Worm (Caenorhabditis elegans) whole organism, late embryonic: ENCODE results near the gene F11A10.5.

ENCODE experiments used
- C08G9.2 ChIP-seq: sonication (generic microtip); optimal IDR thresholded peaks from 2 replicates; lab custom pipeline; 2016; ENCODE audit warnings: mild to moderate bottlenecking, missing genetic modification characterization, moderate library complexity, missing compliant biosample characterization
- C38D4.7 ChIP-seq: fragments of 200-800 bp; sonication (Bioruptor generic); optimal IDR thresholded peaks from 2 replicates; lab custom pipeline; 2018; ENCODE audit warnings: mild to moderate bottlenecking, missing genetic modification characterization, moderate library complexity, missing compliant biosample characterization
- T23F11.4 ChIP-seq: fragments of 200-800 bp; sonication (Bioruptor generic); optimal IDR thresholded peaks from 2 replicates; lab custom pipeline; 2018; ENCODE audit warnings: mild to moderate bottlenecking, missing genetic modification characterization, missing compliant biosample characterization
- ahr-1 ChIP-seq: sonication (generic microtip); optimal IDR thresholded peaks from 2 replicates; lab custom pipeline; 2016; ENCODE audit warnings: missing genetic modification characterization, missing compliant biosample characterization
- ama-1 ChIP-seq: fragments of 150-350 bp; optimal IDR thresholded peaks from 2 replicates; lab custom pipeline; 2014
- ceh-14 ChIP-seq: sonication (generic microtip); optimal IDR thresholded peaks from 2 replicates; lab custom pipeline; 2016; ENCODE audit warnings: missing genotype, missing genetic modification characterization, missing compliant biosample characterization
- ceh-18 ChIP-seq: sonication (generic microtip); optimal IDR thresholded peaks from 2 replicates; lab custom pipeline; 2016; ENCODE audit warnings: missing genetic modification characterization, missing compliant biosample characterization
- ceh-19 ChIP-seq: fragments of 200-800 bp; sonication (Bioruptor generic); optimal IDR thresholded peaks from 2 replicates; lab custom pipeline; 2018; ENCODE audit warnings: mild to moderate bottlenecking, missing genetic modification characterization, missing compliant biosample characterization
- ceh-2 ChIP-seq: sonication (generic microtip); optimal IDR thresholded peaks from 2 replicates; lab custom pipeline; 2016; ENCODE audit warnings: missing genotype, missing genetic modification characterization, missing compliant biosample characterization
- ceh-22 ChIP-seq: sonication (generic microtip); optimal IDR thresholded peaks from 2 replicates; lab custom pipeline; 2017; ENCODE audit warnings: missing biosample characterization, missing genetic modification characterization
- ceh-30 ChIP-seq: fragments of 150-350 bp; optimal IDR thresholded peaks from 2 replicates; lab custom pipeline; 2014; ENCODE audit warnings: missing biosample characterization, missing genetic modification characterization
- ceh-31 ChIP-seq: sonication (generic microtip); optimal IDR thresholded peaks from 2 replicates; lab custom pipeline; 2016; ENCODE audit warnings: missing genetic modification characterization, missing compliant biosample characterization
- ceh-34 ChIP-seq: sonication (generic microtip); optimal IDR thresholded peaks from 2 replicates; lab custom pipeline; 2016; ENCODE audit warnings: mild to moderate bottlenecking, missing genetic modification characterization, missing compliant biosample characterization
- ceh-45 ChIP-seq: fragments of 200-800 bp; sonication (Bioruptor generic); IDR thresholded peaks from 2 replicates; pipeline ENCODE4 v1.3.6; 2022; ENCODE audit warnings: missing genetic modification reagents, missing genetic modification characterization, missing compliant biosample characterization
- ceh-9 ChIP-seq: sonication (generic microtip); optimal IDR thresholded peaks from 2 replicates; lab custom pipeline; 2016; ENCODE audit warnings: mild to moderate bottlenecking, missing genetic modification characterization, inconsistent platforms, missing compliant biosample characterization
- dmd-4 ChIP-seq: sonication (generic microtip); optimal IDR thresholded peaks from 2 replicates; lab custom pipeline; 2016; ENCODE audit warnings: borderline replicate concordance, missing genetic modification characterization, missing compliant biosample characterization
- dve-1 ChIP-seq: sonication (generic microtip); optimal IDR thresholded peaks from 2 replicates; lab custom pipeline; 2017; ENCODE audit warnings: antibody characterized with exemption, mild to moderate bottlenecking, missing genetic modification characterization, missing compliant biosample characterization
- elt-2 ChIP-seq: sonication (generic microtip); optimal IDR thresholded peaks from 2 replicates; lab custom pipeline; 2016; ENCODE audit warnings: missing genetic modification reagents, missing genetic modification characterization, missing compliant biosample characterization
- elt-4 ChIP-seq: sonication (generic microtip); optimal IDR thresholded peaks from 2 replicates; lab custom pipeline; 2016; ENCODE audit warnings: missing genetic modification characterization, missing compliant biosample characterization
- ets-4 ChIP-seq: sonication (generic microtip); optimal IDR thresholded peaks from 2 replicates; lab custom pipeline; 2016; ENCODE audit warnings: missing genetic modification characterization, missing compliant biosample characterization
- fax-1 ChIP-seq: sonication (generic microtip); optimal IDR thresholded peaks from 2 replicates; lab custom pipeline; 2016; ENCODE audit warnings: missing genotype, missing genetic modification characterization, missing compliant biosample characterization
- hlh-15 ChIP-seq: sonication (generic microtip); optimal IDR thresholded peaks from 2 replicates; lab custom pipeline; 2016; ENCODE audit warnings: missing genetic modification characterization, missing compliant biosample characterization
- hlh-6 ChIP-seq: sonication (generic microtip); optimal IDR thresholded peaks from 2 replicates; lab custom pipeline; 2016; ENCODE audit warnings: missing genotype, missing genetic modification characterization, missing compliant biosample characterization
- lim-6 ChIP-seq: sonication (generic microtip); optimal IDR thresholded peaks from 2 replicates; lab custom pipeline; 2016; ENCODE audit warnings: missing genetic modification characterization, missing compliant biosample characterization
- lin-11 ChIP-seq: fragments of 200-800 bp; sonication (Bioruptor generic); optimal IDR thresholded peaks from 2 replicates; lab custom pipeline; 2018; ENCODE audit warnings: mild to moderate bottlenecking, missing genetic modification characterization, missing compliant biosample characterization
- madf-2 ChIP-seq: sonication (generic microtip); optimal IDR thresholded peaks from 2 replicates; lab custom pipeline; 2017; ENCODE audit warnings: missing genetic modification characterization, missing compliant biosample characterization
- mec-3 ChIP-seq: sonication (generic microtip); optimal IDR thresholded peaks from 2 replicates; lab custom pipeline; 2016; ENCODE audit warnings: borderline replicate concordance, missing genetic modification characterization, missing compliant biosample characterization
- nfya-1 ChIP-seq: sonication (generic microtip); optimal IDR thresholded peaks from 2 replicates; lab custom pipeline; 2017; ENCODE audit warnings: missing genetic modification characterization, mild to moderate bottlenecking, missing compliant biosample characterization, antibody characterized with exemption, moderate library complexity
- nhr-232 ChIP-seq: sonication (generic microtip); optimal IDR thresholded peaks from 2 replicates; lab custom pipeline; 2016; ENCODE audit warnings: missing genetic modification characterization, missing compliant biosample characterization
- npax-4 ChIP-seq: sonication (generic microtip); optimal IDR thresholded peaks from 2 replicates; lab custom pipeline; 2016; ENCODE audit warnings: missing genetic modification characterization, missing compliant biosample characterization
- odd-2 ChIP-seq: sonication (generic microtip); optimal IDR thresholded peaks from 2 replicates; lab custom pipeline; 2017; ENCODE audit warnings: antibody characterized with exemption, mild to moderate bottlenecking, missing genetic modification characterization, missing compliant biosample characterization
- pax-1 ChIP-seq: fragments of 150-350 bp; optimal IDR thresholded peaks from 2 replicates; lab custom pipeline; 2014; ENCODE audit warnings: missing biosample characterization, missing genetic modification characterization
- pha-2 ChIP-seq: sonication (generic microtip); optimal IDR thresholded peaks from 2 replicates; lab custom pipeline; 2017; ENCODE audit warnings: mild to moderate bottlenecking, missing genetic modification characterization, missing compliant biosample characterization
- pha-4 ChIP-seq: fragments of 150-350 bp; optimal IDR thresholded peaks from 2 replicates; lab custom pipeline; 2018; ENCODE audit warnings: missing biosample characterization, missing genetic modification reagents, missing genetic modification characterization
- pros-1 ChIP-seq: fragments of 150-350 bp; optimal IDR thresholded peaks from 2 replicates; lab custom pipeline; 2014; ENCODE audit warnings: missing biosample characterization, missing genetic modification reagents, missing genetic modification characterization
- ref-2 ChIP-seq: sonication (generic microtip); optimal IDR thresholded peaks from 2 replicates; lab custom pipeline; 2016; ENCODE audit warnings: missing genetic modification characterization, missing compliant biosample characterization
- sdc-2 ChIP-seq: sonication (generic microtip); optimal IDR thresholded peaks from 2 replicates; lab custom pipeline; 2016; ENCODE audit warnings: missing genotype, missing genetic modification characterization, missing compliant biosample characterization
- sox-2 ChIP-seq: fragments of 200-800 bp; sonication (Bioruptor generic); IDR thresholded peaks from 2 replicates; pipeline ENCODE4 v1.3.6; 2022; ENCODE audit warnings: missing genetic modification reagents, missing genetic modification characterization, missing compliant biosample characterization
- syd-9 ChIP-seq: sonication (generic microtip); optimal IDR thresholded peaks from 2 replicates; lab custom pipeline; 2016; ENCODE audit warnings: mild to moderate bottlenecking, missing genetic modification characterization, moderate library complexity, missing compliant biosample characterization
- tbx-2 ChIP-seq: sonication (generic microtip); optimal IDR thresholded peaks from 2 replicates; lab custom pipeline; 2016; ENCODE audit warnings: missing genetic modification characterization, missing compliant biosample characterization
- tbx-7 ChIP-seq: sonication (generic microtip); optimal IDR thresholded peaks from 2 replicates; lab custom pipeline; 2016; ENCODE audit warnings: missing genotype, missing genetic modification characterization, missing compliant biosample characterization
- ttx-3 ChIP-seq: sonication (generic microtip); optimal IDR thresholded peaks from 2 replicates; lab custom pipeline; 2016; ENCODE audit warnings: missing genetic modification reagents, missing genetic modification characterization, missing compliant biosample characterization
- unc-3 ChIP-seq, 2 experiments: fragments of 200-800 bp in 1 of 2; sonication (Bioruptor generic) in 1 of 2; sonication (generic microtip) in 1 of 2; conservative IDR thresholded peaks in 1 of 2; optimal IDR thresholded peaks in 1 of 2; 2 replicates each; pipeline versions ENCODE4 v1.3.6 to Lab custom; 2016 to 2022; ENCODE audit warnings: missing compliant biosample characterization in 2 of 2, missing genetic modification characterization in 2 of 2, missing genetic modification reagents in 1 of 2
- unc-55 ChIP-seq: sonication (generic microtip); optimal IDR thresholded peaks from 2 replicates; lab custom pipeline; 2017; ENCODE audit warnings: missing biosample characterization, missing genetic modification reagents, missing genetic modification characterization

The F11A10.5 gene

DNA sequence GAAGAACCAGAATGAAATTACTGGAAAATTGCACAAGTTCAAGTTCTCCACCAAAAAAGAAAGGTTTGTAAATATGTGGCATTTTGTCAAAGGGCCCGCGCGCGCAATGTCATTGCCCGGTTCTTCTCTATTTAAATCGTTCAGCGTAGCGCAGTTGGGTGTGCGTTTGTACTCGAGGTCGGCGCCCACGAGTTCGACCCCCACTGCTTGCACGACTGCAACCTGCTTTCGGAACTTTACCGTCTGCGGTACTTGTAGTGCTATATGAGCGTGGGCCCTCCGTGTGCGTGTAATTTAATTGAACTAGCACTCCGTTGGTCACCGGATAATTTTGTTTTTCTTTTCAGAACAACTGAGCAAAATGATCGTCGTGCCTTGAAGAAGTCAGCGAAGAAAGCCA lies 7.4 kb upstream of the F11A10.5 start (continued):
- peak; percentile 66 for TF ChIP-seq T23F11.4 (GFP tag; lab: Kevin White, UChicago)
- TF ChIP-seq ceh-45, result no peak
- TF ChIP-seq npax-4 (tag; lab: Kevin White, UChicago), result peak; percentile 32
- peak; percentile 66 for TF ChIP-seq sdc-2 (tag; lab: Kevin White, UChicago)
- peak; percentile 65 for TF ChIP-seq ceh-2
- TF ChIP-seq dmd-4, result peak; percentile 15
- no peak for TF ChIP-seq dve-1 (tag; lab: Kevin White, UChicago)
- no peak for TF ChIP-seq pha-4
- TF ChIP-seq ceh-34 (tag; lab: Kevin White, UChicago), result peak; percentile 38
- no peak for TF ChIP-seq unc-3 (GFP tag; conservative IDR thresholded peaks at IDR 0.05; lab: Robert Waterston, UW)
- peak; percentile 4 for TF ChIP-seq unc-3 (tag; optimal IDR thresholded peaks at IDR 0.05; lab: Kevin White, UChicago)
- peak; percentile 36 for TF ChIP-seq ceh-19
- peak; percentile 44 for TF ChIP-seq fax-1 (tag; lab: Kevin White, UChicago)
- no peak for TF ChIP-seq ceh-22 (tag; lab: Kevin White, UChicago)
- no peak for TF ChIP-seq odd-2 (tag; lab: Kevin White, UChicago)
- peak; percentile 4 for TF ChIP-seq mec-3 (tag; lab: Kevin White, UChicago)
- TF ChIP-seq nhr-232 (tag; lab: Kevin White, UChicago), result peak; percentile 54
- TF ChIP-seq ceh-14 (tag; lab: Kevin White, UChicago), result peak; percentile 28
- no peak for TF ChIP-seq C38D4.7 (GFP tag; lab: Kevin White, UChicago)
- no peak for TF ChIP-seq ceh-9 (tag; lab: Kevin White, UChicago)
- TF ChIP-seq elt-2 (tag; lab: Kevin White, UChicago), result peak; percentile 69
- TF ChIP-seq lin-11 (tag; lab: Kevin White, UChicago), result peak; percentile 46
- peak; percentile 38 for TF ChIP-seq hlh-15 (tag; lab: Kevin White, UChicago)
- peak; percentile 19 for TF ChIP-seq ceh-18 (tag; lab: Kevin White, UChicago)
- TF ChIP-seq madf-2 (tag; lab: Kevin White, UChicago), result peak; percentile 55
- peak; percentile 25; the same call in 1 of the 2 replicates for TF ChIP-seq sox-2 (GFP tag; lab: Robert Waterston, UW)
- peak; percentile 59 for TF ChIP-seq C08G9.2
- TF ChIP-seq hlh-6, result peak; percentile 67
- TF ChIP-seq syd-9 (tag; lab: Kevin White, UChicago), result peak; percentile 30
- TF ChIP-seq pros-1 (tag; lab: Kevin White, UChicago), result no peak
- no peak for TF ChIP-seq elt-4 (tag; lab: Kevin White, UChicago)
- peak; percentile 61 for TF ChIP-seq tbx-2 (tag; lab: Kevin White, UChicago)
- no peak for TF ChIP-seq ahr-1 (tag; lab: Kevin White, UChicago)
- TF ChIP-seq pax-1, result no peak
- TF ChIP-seq ets-4, result no peak
- TF ChIP-seq ref-2 (tag; lab: Kevin White, UChicago), result peak; percentile 48
- peak; percentile 60 for TF ChIP-seq pha-2
- no peak for TF ChIP-seq ttx-3
- TF ChIP-seq ceh-30, result no peak
- TF ChIP-seq unc-55 (GFP tag; lab: Kevin White, UChicago), result no peak
- no peak for TF ChIP-seq lim-6 (tag; lab: Kevin White, UChicago)
- no peak for TF ChIP-seq tbx-7 (tag; lab: Kevin White, UChicago)

DNA sequence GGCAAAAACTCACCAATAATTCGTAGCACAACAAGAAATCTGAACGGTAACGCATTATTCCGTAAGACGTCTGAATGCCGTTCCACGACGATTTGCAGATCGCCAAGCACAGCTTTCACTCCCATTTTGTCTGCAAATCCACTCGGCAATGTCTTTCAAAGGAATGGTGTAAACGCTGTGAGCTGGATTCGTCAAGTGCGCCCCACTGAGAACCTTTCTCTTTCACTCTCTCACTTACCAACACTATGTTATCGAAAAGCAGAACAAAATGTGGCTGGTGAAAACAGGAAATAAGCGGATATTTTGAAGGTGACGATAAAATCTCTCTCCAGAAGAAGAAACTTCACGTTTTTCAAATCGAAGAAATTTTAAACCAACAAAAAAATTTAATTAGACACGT lies 5.0 kb upstream of the F11A10.5 start:
- TF ChIP-seq nfya-1 (tag; lab: Kevin White, UChicago) (peak; percentile 52), sox-2 (GFP tag; lab: Robert Waterston, UW) (no peak), pha-4 (no peak), ama-1 (lab: Kevin White, UChicago) (peak; percentile 73), ceh-31 (peak; percentile 35)
